Fruit fly (Drosophila melanogaster) S2 (cell line): ENCODE results near the gene CG14823.

Source experiments
- CG8478 ChIP-seq: fragments of >200 bp; optimal IDR thresholded peaks from 2 replicates; lab custom pipeline; 2018
- CTCF ChIP-seq, 2 experiments: fragments of >200 bp; optimal IDR thresholded peaks; 2 replicates each; lab custom pipeline; 2018

DNA sequence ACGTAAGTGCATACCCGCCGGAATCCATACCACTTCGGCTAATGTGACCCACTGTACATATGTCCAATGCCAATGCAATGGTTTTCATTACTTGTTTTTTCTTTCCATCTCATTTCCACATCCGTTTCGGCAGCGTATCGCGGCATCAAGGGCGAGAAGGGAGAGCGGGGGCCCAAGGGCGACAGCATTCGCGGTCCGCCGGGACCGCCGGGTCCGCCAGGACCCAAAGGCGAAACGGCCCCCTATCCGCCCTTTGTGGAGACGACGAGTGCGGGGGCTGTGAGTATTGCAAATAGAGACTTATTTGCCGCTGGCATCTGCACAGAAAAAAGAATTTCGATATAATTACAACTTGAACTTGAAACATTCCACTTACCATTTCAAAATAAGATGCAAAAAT is 31.1 kb upstream of the CG14823 start:
- TF ChIP-seq CTCF (optimal IDR thresholded peaks at IDR 0.05; lab: Kevin White, UChicago): no peak
- no peak for TF ChIP-seq CG8478 (lab: Kevin White, UChicago)
